Fruit fly (Drosophila melanogaster) whole organism, wandering third instar larva: ENCODE measurements around the gene Grx1.

Experiments used
- Abd-B ChIP-seq: fragments of >200 bp; optimal IDR thresholded peaks from 2 replicates; lab custom pipeline; 2017; ENCODE audit warnings: missing biosample characterization, missing genetic modification characterization
- Hr83 ChIP-seq: fragments of 200-300 bp; sonication (Bioruptor generic); optimal IDR thresholded peaks from 2 replicates; lab custom pipeline; 2016; ENCODE audit warnings: missing biosample characterization, mild to moderate bottlenecking, missing genetic modification characterization, moderate library complexity; ENCODE audit not compliant: poor library complexity, severe bottlenecking

DNA sequence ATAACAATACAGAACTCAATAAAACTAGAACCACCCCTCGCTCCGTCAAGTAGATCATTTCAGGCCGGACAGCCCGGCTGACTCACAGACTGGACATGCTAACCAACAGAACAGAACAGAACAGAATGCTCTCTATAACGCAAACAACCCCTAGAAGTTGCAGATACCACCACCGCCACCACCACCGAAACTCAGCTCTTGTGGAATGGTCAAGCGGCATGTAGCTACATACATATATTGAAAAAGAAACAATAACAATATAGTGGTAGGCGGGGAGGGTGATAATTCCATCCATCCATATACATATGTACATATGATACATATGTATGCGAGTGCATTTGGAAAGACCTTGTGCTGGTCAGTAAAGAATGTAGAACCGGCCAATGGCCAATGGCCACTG lies 14.6 kb upstream of the Grx1 start:
- TF ChIP-seq Hr83 (no peak), Abd-B (GFP tag; lab: Kevin White, UChicago) (no peak)
